Fruit fly (Drosophila melanogaster) whole organism, wandering third instar larva: ENCODE results near the gene caps.

Experiments
- Abd-B ChIP-seq: fragments of >200 bp; optimal IDR thresholded peaks from 2 replicates; lab custom pipeline; 2017; ENCODE audit warnings: missing biosample characterization, missing genetic modification characterization
- CG32264 ChIP-seq: fragments of 200-800 bp; sonication (Bioruptor generic); optimal IDR thresholded peaks from 2 replicates; lab custom pipeline; 2016; ENCODE audit warnings: missing biosample characterization, missing genetic modification characterization
- Dfd ChIP-seq: fragments of >200 bp; optimal IDR thresholded peaks from 2 replicates; lab custom pipeline; 2017; ENCODE audit warnings: missing biosample characterization, missing genetic modification characterization
- GATAd ChIP-seq: sonication (Bioruptor generic); optimal IDR thresholded peaks from 2 replicates; lab custom pipeline; 2016; ENCODE audit warnings: missing biosample characterization, missing genetic modification characterization
- HLH106 ChIP-seq: fragments of 200-800 bp; optimal IDR thresholded peaks from 3 replicates; lab custom pipeline; 2019; ENCODE audit warnings: missing biosample characterization, mild to moderate bottlenecking, missing genetic modification characterization, moderate library complexity
- Hnf4 ChIP-seq: fragments of 200-800 bp; sonication (Bioruptor generic); optimal IDR thresholded peaks from 2 replicates; lab custom pipeline; 2016; ENCODE audit warnings: missing biosample characterization, mild to moderate bottlenecking, missing genetic modification characterization
- Hr78 ChIP-seq: fragments of >200 bp; optimal IDR thresholded peaks from 2 replicates; lab custom pipeline; 2017; ENCODE audit warnings: missing biosample characterization, missing genetic modification characterization
- Hr83 ChIP-seq: fragments of 200-300 bp; sonication (Bioruptor generic); optimal IDR thresholded peaks from 2 replicates; lab custom pipeline; 2016; ENCODE audit warnings: missing biosample characterization, mild to moderate bottlenecking, missing genetic modification characterization, moderate library complexity; ENCODE audit not compliant: poor library complexity, severe bottlenecking
- Mio ChIP-seq: sonication (Bioruptor generic); optimal IDR thresholded peaks from 2 replicates; lab custom pipeline; 2016; ENCODE audit warnings: missing biosample characterization, missing genetic modification characterization
- Myc ChIP-seq: fragments of >200 bp; optimal IDR thresholded peaks from 2 replicates; lab custom pipeline; 2017
- N ChIP-seq: fragments of >200 bp; optimal IDR thresholded peaks from 2 replicates; lab custom pipeline; 2018; ENCODE audit warnings: missing biosample characterization, missing external identifiers, missing genetic modification characterization
- Rel ChIP-seq, 2 experiments: fragments of 200-800 bp; sonication (Bioruptor generic) in 1 of 2; optimal IDR thresholded peaks; 2 replicates in 1 of 2; 3 replicates in 1 of 2; lab custom pipeline; 2016 to 2019; ENCODE audit warnings: mild to moderate bottlenecking in 2 of 2, missing biosample characterization in 2 of 2, missing genetic modification characterization in 2 of 2, moderate library complexity in 1 of 2
- Sp1 ChIP-seq: fragments of 200-800 bp; sonication (Bioruptor generic); optimal IDR thresholded peaks from 3 replicates; lab custom pipeline; 2019; ENCODE audit warnings: missing biosample characterization, mild to moderate bottlenecking, missing genetic modification characterization, moderate library complexity
- Vsx2 ChIP-seq: fragments of 200-300, 225-300 bp; sonication (Bioruptor generic); optimal IDR thresholded peaks from 2 replicates; lab custom pipeline; 2018; ENCODE audit warnings: missing biosample characterization, missing genetic modification characterization; ENCODE audit not compliant: partially characterized antibody
- br ChIP-seq: fragments of 200-800 bp; sonication (Bioruptor generic); optimal IDR thresholded peaks from 2 replicates; lab custom pipeline; 2016; ENCODE audit warnings: missing biosample characterization, missing genetic modification characterization
- dl ChIP-seq, 2 experiments: fragments of 175-275, 200-275 bp in 1 of 2; fragments of 200-275 bp in 1 of 2; sonication (Bioruptor generic); optimal IDR thresholded peaks; lab custom pipeline; 2018; ENCODE audit warnings: mild to moderate bottlenecking in 2 of 2, missing biosample characterization in 2 of 2, missing genetic modification characterization in 2 of 2, moderate library complexity in 2 of 2; ENCODE audit not compliant: partially characterized antibody in 2 of 2, insufficient read depth in 1 of 2
- dmrt93B ChIP-seq: fragments of 200-800 bp; sonication (Bioruptor generic); optimal IDR thresholded peaks from 2 replicates; lab custom pipeline; 2018; ENCODE audit warnings: missing biosample characterization, mild to moderate bottlenecking, missing genetic modification characterization
- foxo ChIP-seq, 2 experiments: fragments of 200-800 bp; sonication (Bioruptor generic); optimal IDR thresholded peaks; 2 replicates in 1 of 2; 3 replicates in 1 of 2; lab custom pipeline; 2016 to 2017; ENCODE audit warnings: missing biosample characterization in 2 of 2, missing genetic modification characterization in 2 of 2
- fru ChIP-seq: fragments of 200-800 bp; sonication (Bioruptor generic); optimal IDR thresholded peaks from 3 replicates; lab custom pipeline; 2016; ENCODE audit warnings: missing biosample characterization, mild to moderate bottlenecking, missing genetic modification characterization
- h ChIP-seq: fragments of 200-800 bp; sonication (Bioruptor generic); optimal IDR thresholded peaks from 3 replicates; lab custom pipeline; 2016; ENCODE audit warnings: missing biosample characterization, mild to moderate bottlenecking, missing genetic modification characterization
- jim ChIP-seq: fragments of 175-275, 200-325 bp; sonication (Bioruptor generic); optimal IDR thresholded peaks from 2 replicates; lab custom pipeline; 2016; ENCODE audit warnings: missing biosample characterization, mild to moderate bottlenecking, missing genetic modification characterization
- lola ChIP-seq: fragments of >200 bp; optimal IDR thresholded peaks from 2 replicates; lab custom pipeline; 2017; ENCODE audit warnings: missing biosample characterization, missing genetic modification characterization
- pan ChIP-seq: fragments of >200 bp; optimal IDR thresholded peaks from 2 replicates; lab custom pipeline; 2017
- psq ChIP-seq: fragments of 200-800 bp; sonication (Bioruptor generic); optimal IDR thresholded peaks from 3 replicates; lab custom pipeline; 2017; ENCODE audit warnings: missing biosample characterization, mild to moderate bottlenecking, missing genetic modification characterization, moderate library complexity
- rgr ChIP-seq: fragments of 200-800 bp; sonication (Bioruptor generic); optimal IDR thresholded peaks from 3 replicates; lab custom pipeline; 2016; ENCODE audit warnings: missing biosample characterization, mild to moderate bottlenecking, missing genetic modification characterization
- sv ChIP-seq: fragments of 200-800 bp; sonication (Bioruptor generic); optimal IDR thresholded peaks from 3 replicates; lab custom pipeline; 2016; ENCODE audit warnings: missing biosample characterization, missing genetic modification characterization
- tai ChIP-seq: sonication (Bioruptor generic); optimal IDR thresholded peaks from 2 replicates; lab custom pipeline; 2016; ENCODE audit warnings: missing biosample characterization, missing genetic modification characterization
- woc ChIP-seq: sonication (Bioruptor generic); optimal IDR thresholded peaks from 2 replicates; lab custom pipeline; 2016; ENCODE audit warnings: missing biosample characterization, mild to moderate bottlenecking, missing genetic modification characterization

caps gene

DNA sequence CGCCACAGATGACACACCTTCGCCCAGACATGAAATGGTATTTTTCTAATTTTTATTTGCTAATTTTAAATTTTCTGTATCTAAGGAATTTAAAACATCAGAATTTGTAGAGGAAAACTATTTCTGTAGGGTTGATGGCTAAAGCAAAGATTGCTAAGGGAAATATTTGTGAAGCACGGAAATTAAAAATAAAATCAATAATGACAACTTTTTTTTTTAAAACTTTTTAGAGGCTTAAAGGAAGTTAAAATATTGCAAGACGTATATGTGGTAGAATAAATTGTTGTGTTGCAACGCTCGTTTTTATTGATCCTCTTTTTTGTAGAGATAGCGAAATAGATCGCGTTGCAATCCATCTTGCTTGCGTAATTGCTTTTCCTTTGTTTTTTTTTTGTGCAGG, 20.1 kb downstream of the caps start, which contains the start of gene CG32119:
Gene CG32119 (minus strand): TSS at position 101 of the 400 bp plus-strand sequence.
- TF ChIP-seq Abd-B (GFP tag; lab: Kevin White, UChicago) (no peak), Myc (lab: Kevin White, UChicago) (no peak), HLH106 (no peak), Vsx2 (GFP tag; lab: Kevin White, UChicago) (no peak), woc (no peak), lola (GFP tag; lab: Kevin White, UChicago) (no peak), h (GFP tag; lab: Kevin White, UChicago) (no peak), dl (GFP tag; optimal IDR thresholded peaks at IDR 0.05; lab: Kevin White, UChicago; ENCODE audit: insufficient read depth in 1 of 2, partially characterized antibody in 2 of 2) (no peak), Rel (GFP tag; optimal IDR thresholded peaks at IDR 0.05; lab: Kevin White, UChicago) (no peak), Rel (tag; optimal IDR thresholded peaks at IDR 0.05; lab: Kevin White, UChicago) (no peak), fru (GFP tag; lab: Kevin White, UChicago) (no peak)
- TF ChIP-seq, all 38 proteins: peak for 0

DNA sequence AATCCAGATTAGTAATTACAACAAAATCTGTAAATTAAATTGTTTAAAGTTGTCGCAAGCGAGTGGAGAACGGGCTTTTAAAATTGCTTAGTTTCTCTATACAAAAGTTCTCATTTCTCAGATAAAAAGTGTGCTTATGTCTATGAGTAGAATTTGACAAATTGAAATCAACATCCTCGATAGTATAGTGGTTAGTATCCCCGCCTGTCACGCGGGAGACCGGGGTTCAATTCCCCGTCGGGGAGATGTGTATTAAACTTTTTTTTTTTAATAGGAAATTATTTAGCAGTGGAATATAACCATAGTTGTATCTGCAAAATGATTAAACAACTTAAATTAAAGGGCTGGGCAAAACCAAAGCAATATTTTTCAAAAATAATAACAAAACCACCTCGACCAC, 20.9 kb downstream of the caps start:
- TF ChIP-seq Mio, result no peak
- no peak for TF ChIP-seq foxo (GFP tag; optimal IDR thresholded peaks at IDR 0.05; lab: Kevin White, UChicago)
- no peak for TF ChIP-seq fru (GFP tag; lab: Kevin White, UChicago)
- no peak for TF ChIP-seq Dfd (GFP tag; lab: Kevin White, UChicago)
- TF ChIP-seq GATAd (GFP tag; lab: Kevin White, UChicago), result no peak
- TF ChIP-seq tai (GFP tag; lab: Kevin White, UChicago), result no peak
- TF ChIP-seq rgr (GFP tag; lab: Kevin White, UChicago), result no peak
- no peak for TF ChIP-seq h (GFP tag; lab: Kevin White, UChicago)
- TF ChIP-seq jim (GFP tag; lab: Kevin White, UChicago), result no peak

DNA sequence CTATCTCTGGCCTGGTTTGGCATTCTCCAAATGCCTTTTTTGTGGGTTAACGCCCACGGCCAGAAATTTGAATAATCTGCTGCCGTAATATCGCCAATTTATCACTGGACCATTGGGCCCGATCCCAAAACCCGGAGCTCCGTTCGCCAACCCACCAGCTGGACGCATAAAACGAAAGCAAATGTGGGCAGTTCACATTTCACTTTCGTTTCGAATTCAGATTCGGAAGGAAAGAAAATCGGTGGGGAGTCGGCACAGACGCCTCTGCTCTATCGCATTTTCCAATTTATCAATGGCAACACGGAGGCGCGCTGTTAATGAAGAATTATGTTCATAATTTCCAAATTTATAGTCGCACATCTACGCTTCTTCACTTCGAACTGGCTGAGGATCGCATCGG, 21.6 kb downstream of the caps start:
- no peak for TF ChIP-seq foxo (GFP tag; optimal IDR thresholded peaks at IDR 0.05; lab: Kevin White, UChicago)

dm6 chr3L:13251786-13252185, 23.3 kb downstream of the caps start:
- TF ChIP-seq Sp1 (GFP tag; lab: Kevin White, UChicago), result no peak
- no peak for TF ChIP-seq Hr83 (GFP tag; lab: Kevin White, UChicago)
- TF ChIP-seq tai (GFP tag; lab: Kevin White, UChicago), result no peak

DNA sequence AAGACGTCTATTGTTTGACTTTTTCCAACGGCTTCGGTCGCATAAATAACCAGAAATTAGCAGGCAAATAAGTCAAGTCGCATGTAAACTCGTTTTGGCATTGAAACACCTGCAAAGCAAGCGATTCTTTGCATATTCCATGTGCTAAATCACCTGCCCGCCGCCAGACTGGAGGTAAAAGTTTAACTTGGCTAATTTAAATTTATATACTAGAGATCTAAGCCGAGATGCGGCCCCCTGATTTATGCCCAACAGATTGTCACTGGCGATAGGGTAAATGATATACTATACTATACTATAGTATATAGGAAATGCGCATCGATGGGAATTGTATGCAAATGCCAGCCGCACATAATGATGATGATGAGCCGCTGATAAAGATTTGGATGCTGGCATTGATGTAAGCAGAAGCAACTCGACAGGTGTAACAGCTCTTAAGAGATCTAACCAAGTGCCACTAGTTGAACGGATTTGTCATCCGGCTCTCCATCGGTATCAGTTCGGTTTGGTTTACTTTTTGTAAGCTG, 24.5 kb downstream of the caps start:
- no peak for TF ChIP-seq Hr83 (GFP tag; lab: Kevin White, UChicago)
- no peak for TF ChIP-seq br
- no peak for TF ChIP-seq tai (GFP tag; lab: Kevin White, UChicago)
- no peak for TF ChIP-seq h (GFP tag; lab: Kevin White, UChicago)
- TF ChIP-seq lola (GFP tag; lab: Kevin White, UChicago), result no peak
- TF ChIP-seq dmrt93B (GFP tag; lab: Kevin White, UChicago), result no peak

- TF ChIP-seq sv (GFP tag; lab: Kevin White, UChicago), result no peak
- no peak for TF ChIP-seq woc
- no peak for TF ChIP-seq N
- TF ChIP-seq pan (lab: Kevin White, UChicago), result no peak
- no peak for TF ChIP-seq lola (GFP tag; lab: Kevin White, UChicago)
- TF ChIP-seq dmrt93B (GFP tag; lab: Kevin White, UChicago), result no peak
- TF ChIP-seq HLH106, result no peak
Measured at dm6 chr3L:13254274-13254673, 25.8 kb downstream of the caps start.

DNA sequence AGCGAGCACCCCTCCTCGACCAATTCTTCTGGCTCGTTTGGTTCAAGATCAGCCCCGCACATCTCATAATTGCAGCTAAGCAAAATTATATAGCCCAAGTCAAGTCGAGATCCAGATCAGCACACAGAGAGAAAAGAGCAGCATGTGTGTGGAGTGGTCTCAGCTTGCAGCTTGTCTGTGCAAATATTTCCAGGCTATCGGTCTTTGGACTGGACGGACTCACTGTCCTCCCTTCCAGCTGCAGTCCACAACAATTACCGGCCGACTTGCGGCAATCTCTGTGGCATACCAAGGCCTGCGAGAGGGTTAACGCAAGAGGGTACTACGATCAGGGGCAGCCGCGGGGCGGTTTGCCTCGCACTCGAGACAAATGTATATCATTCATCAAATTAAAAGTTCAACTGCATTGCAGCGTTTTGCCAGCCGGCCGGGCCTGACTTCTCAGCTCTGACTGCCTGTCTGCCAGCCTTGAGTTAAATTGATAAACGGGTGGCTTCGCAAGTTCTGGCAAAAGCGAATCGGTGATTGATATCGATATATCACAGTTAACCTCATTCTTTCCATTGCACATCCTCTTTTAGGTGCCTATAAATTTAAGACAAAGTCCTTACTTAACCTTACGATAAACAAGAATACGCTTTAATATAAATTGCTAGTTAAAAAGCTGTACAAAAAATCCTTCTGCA, 27.0 kb downstream of the caps start:
- TF ChIP-seq dl (GFP tag; optimal IDR thresholded peaks at IDR 0.05; lab: Kevin White, UChicago; ENCODE audit: insufficient read depth in 1 of 2, partially characterized antibody in 2 of 2) (no peak), N (no peak), CG32264 (no peak), Hr78 (GFP tag; lab: Kevin White, UChicago) (no peak), tai (GFP tag; lab: Kevin White, UChicago) (no peak), Hnf4 (GFP tag; lab: Kevin White, UChicago) (no peak), br (no peak), psq (GFP tag; lab: Kevin White, UChicago) (peak; percentile 19), Rel (GFP tag; optimal IDR thresholded peaks at IDR 0.05; lab: Kevin White, UChicago) (peak; percentile 46), Rel (tag; optimal IDR thresholded peaks at IDR 0.05; lab: Kevin White, UChicago) (no peak), Myc (lab: Kevin White, UChicago) (no peak), Hr83 (GFP tag; lab: Kevin White, UChicago) (no peak)
